Worm (Caenorhabditis elegans) whole organism, L1 larva: ENCODE data around the gene K01B6.4.

ENCODE experiments used
- C16A3.4 ChIP-seq: fragments of 150-350 bp; optimal IDR thresholded peaks from 2 replicates; lab custom pipeline; 2014; ENCODE audit warnings: missing biosample characterization, missing genetic modification characterization
- aha-1 ChIP-seq: fragments of 150-350 bp; optimal IDR thresholded peaks from 2 replicates; lab custom pipeline; 2014; ENCODE audit warnings: missing biosample characterization, missing genetic modification characterization
- ama-1 ChIP-seq: fragments of 150-350 bp; optimal IDR thresholded peaks from 2 replicates; lab custom pipeline; 2014
- ces-1 ChIP-seq: fragments of 150-350 bp; optimal IDR thresholded peaks from 2 replicates; lab custom pipeline; 2014; ENCODE audit warnings: missing biosample characterization, missing genetic modification reagents, missing genetic modification characterization
- dsc-1 ChIP-seq: sonication (generic microtip); optimal IDR thresholded peaks from 2 replicates; lab custom pipeline; 2016; ENCODE audit warnings: mild to moderate bottlenecking, missing genetic modification characterization, missing compliant biosample characterization
- efl-1 ChIP-seq, 4 experiments: fragments of 150-350 bp; optimal IDR thresholded peaks in 3 of 4; peaks in 1 of 4; 1 replicate in 1 of 4; 2 replicates in 3 of 4; lab custom pipeline; 2014; ENCODE audit warnings: missing biosample characterization in 2 of 4, missing genetic modification characterization in 2 of 4, missing genetic modification reagents in 2 of 4
- egl-13 ChIP-seq: sonication (generic microtip); optimal IDR thresholded peaks from 2 replicates; lab custom pipeline; 2016; ENCODE audit warnings: missing genotype, missing genetic modification reagents, missing genetic modification characterization, missing compliant biosample characterization
- egl-27 ChIP-seq, 2 experiments: fragments of 150-350 bp in 1 of 2; sonication (generic microtip); optimal IDR thresholded peaks; 3 replicates each; lab custom pipeline; 2017 to 2018; ENCODE audit warnings: missing biosample characterization in 2 of 2, missing genetic modification characterization in 2 of 2, missing genetic modification reagents in 2 of 2
- elt-2 ChIP-seq: sonication (generic microtip); optimal IDR thresholded peaks from 2 replicates; lab custom pipeline; 2016; ENCODE audit warnings: missing genetic modification characterization, mild to moderate bottlenecking, inconsistent platforms, missing compliant biosample characterization, missing genetic modification reagents
- elt-3 ChIP-seq, 6 experiments: fragments of 150-350 bp in 1 of 6; sonication (generic microtip); optimal IDR thresholded peaks; 2 replicates each; lab custom pipeline; 2017 to 2018; ENCODE audit warnings: missing biosample characterization in 6 of 6, missing genetic modification characterization in 6 of 6, inconsistent platforms in 1 of 6
- fkh-10 ChIP-seq: sonication (generic microtip); optimal IDR thresholded peaks from 2 replicates; lab custom pipeline; 2017; ENCODE audit warnings: missing biosample characterization, missing genetic modification reagents, missing genetic modification characterization
- fkh-4 ChIP-seq: sonication (generic microtip); optimal IDR thresholded peaks from 2 replicates; lab custom pipeline; 2016; ENCODE audit warnings: missing compliant biosample characterization, missing genetic modification characterization, borderline replicate concordance
- grh-1 ChIP-seq: fragments of 200-800 bp; sonication (Bioruptor generic); IDR thresholded peaks from 2 replicates; pipeline ENCODE4 v1.3.6; 2022; ENCODE audit warnings: missing genetic modification reagents, missing genetic modification characterization, missing compliant biosample characterization
- hlh-17 ChIP-seq: fragments of 200-800 bp; sonication (Bioruptor generic); optimal IDR thresholded peaks from 2 replicates; lab custom pipeline; 2018; ENCODE audit warnings: missing genetic modification characterization, mild to moderate bottlenecking, missing compliant biosample characterization, moderate library complexity, borderline replicate concordance
- hlh-4 ChIP-seq: sonication (generic microtip); optimal IDR thresholded peaks from 2 replicates; lab custom pipeline; 2016; ENCODE audit warnings: mild to moderate bottlenecking, missing genetic modification characterization, missing compliant biosample characterization
- isw-1 ChIP-seq: fragments of 200-800 bp; sonication (Bioruptor generic); IDR thresholded peaks from 2 replicates; pipeline ENCODE4 v1.3.6; 2022; ENCODE audit warnings: missing genetic modification characterization, missing compliant biosample characterization
- lin-13 ChIP-seq: fragments of 150-350 bp; optimal IDR thresholded peaks from 2 replicates; lab custom pipeline; 2014; ENCODE audit warnings: missing biosample characterization, missing genetic modification reagents, missing genetic modification characterization
- lin-14 ChIP-seq: fragments of 200-800 bp; sonication (Bioruptor generic); optimal IDR thresholded peaks from 2 replicates; lab custom pipeline; 2018; ENCODE audit warnings: mild to moderate bottlenecking, missing genetic modification characterization, moderate library complexity, missing compliant biosample characterization
- lin-15B ChIP-seq: fragments of 150-350 bp; sonication (generic microtip); optimal IDR thresholded peaks from 3 replicates; lab custom pipeline; 2014; ENCODE audit warnings: missing biosample characterization, missing genetic modification characterization
- lin-35 ChIP-seq, 2 experiments: fragments of 150-350 bp; optimal IDR thresholded peaks; 2 replicates each; lab custom pipeline; 2014; ENCODE audit warnings: missing biosample characterization in 2 of 2, missing genetic modification characterization in 2 of 2, missing genetic modification reagents in 2 of 2
- lir-3 ChIP-seq: sonication (generic microtip); optimal IDR thresholded peaks from 2 replicates; lab custom pipeline; 2016; ENCODE audit warnings: mild to moderate bottlenecking, missing genetic modification characterization, moderate library complexity, missing compliant biosample characterization; ENCODE audit not compliant: poor library complexity
- lsy-2 ChIP-seq, 2 experiments: fragments of 150-350 bp; optimal IDR thresholded peaks; 2 replicates each; lab custom pipeline; 2014; ENCODE audit warnings: missing biosample characterization in 2 of 2, missing genetic modification characterization in 2 of 2
- mab-9 ChIP-seq: fragments of 200-800 bp; sonication (Bioruptor generic); IDR thresholded peaks from 2 replicates; pipeline ENCODE4 v1.3.6; 2022; ENCODE audit warnings: missing genetic modification reagents, missing genetic modification characterization, missing compliant biosample characterization
- mdl-1 ChIP-seq, 2 experiments: fragments of 150-350 bp; optimal IDR thresholded peaks; 2 replicates each; lab custom pipeline; 2014 to 2017; ENCODE audit warnings: missing biosample characterization in 2 of 2, missing genetic modification characterization in 2 of 2, inconsistent platforms in 1 of 2
- nhr-11 ChIP-seq: fragments of 150-350 bp; optimal IDR thresholded peaks from 2 replicates; lab custom pipeline; 2014; ENCODE audit warnings: missing biosample characterization, missing genetic modification characterization
- nhr-19 ChIP-seq: fragments of 200-800 bp; sonication (Bioruptor generic); conservative IDR thresholded peaks from 2 replicates; pipeline ENCODE4 v1.3.6; 2022; ENCODE audit warnings: missing genetic modification characterization, missing compliant biosample characterization
- nhr-20 ChIP-seq: sonication (generic microtip); optimal IDR thresholded peaks from 2 replicates; lab custom pipeline; 2016; ENCODE audit warnings: mild to moderate bottlenecking, missing genetic modification characterization, missing compliant biosample characterization
- nhr-28 ChIP-seq: fragments of 150-350 bp; optimal IDR thresholded peaks from 2 replicates; lab custom pipeline; 2014; ENCODE audit warnings: missing biosample characterization, missing genetic modification characterization
- nhr-47 ChIP-seq: sonication (generic microtip); optimal IDR thresholded peaks from 2 replicates; lab custom pipeline; 2016; ENCODE audit warnings: mild to moderate bottlenecking, missing genetic modification characterization, moderate library complexity, missing compliant biosample characterization
- nhr-71 ChIP-seq: sonication (generic microtip); optimal IDR thresholded peaks from 2 replicates; lab custom pipeline; 2016; ENCODE audit warnings: mild to moderate bottlenecking, missing genetic modification characterization, moderate library complexity, missing compliant biosample characterization
- nhr-77 ChIP-seq: fragments of 150-350 bp; optimal IDR thresholded peaks from 2 replicates; lab custom pipeline; 2014; ENCODE audit warnings: missing biosample characterization, missing genetic modification characterization
- nhr-90 ChIP-seq: sonication (generic microtip); optimal IDR thresholded peaks from 2 replicates; lab custom pipeline; 2016; ENCODE audit warnings: mild to moderate bottlenecking, missing genetic modification characterization, missing compliant biosample characterization; ENCODE audit not compliant: poor library complexity
- pqm-1 ChIP-seq: sonication (generic microtip); optimal IDR thresholded peaks from 3 replicates; lab custom pipeline; 2017; ENCODE audit warnings: missing biosample characterization, missing genetic modification characterization
- skn-1 ChIP-seq: fragments of 150-350 bp; optimal IDR thresholded peaks from 2 replicates; lab custom pipeline; 2014; ENCODE audit warnings: missing biosample characterization, missing genetic modification characterization
- snpc-4 ChIP-seq: fragments of 150-350 bp; optimal IDR thresholded peaks from 2 replicates; lab custom pipeline; 2014; ENCODE audit warnings: missing biosample characterization, missing genetic modification characterization
- snu-23 ChIP-seq: sonication (generic microtip); optimal IDR thresholded peaks from 2 replicates; lab custom pipeline; 2016; ENCODE audit warnings: missing genetic modification characterization, missing compliant biosample characterization
- sup-37 ChIP-seq: fragments of 200-800 bp; sonication (Bioruptor generic); optimal IDR thresholded peaks from 2 replicates; lab custom pipeline; 2018; ENCODE audit warnings: mild to moderate bottlenecking, missing genetic modification characterization, missing compliant biosample characterization
- swsn-7 ChIP-seq: sonication (generic microtip); optimal IDR thresholded peaks from 2 replicates; lab custom pipeline; 2016; ENCODE audit warnings: missing genetic modification characterization, missing compliant biosample characterization
- tbx-2 ChIP-seq: sonication (generic microtip); optimal IDR thresholded peaks from 2 replicates; lab custom pipeline; 2016; ENCODE audit warnings: missing genetic modification characterization, missing compliant biosample characterization
- unc-62 ChIP-seq: fragments of 150-350 bp; optimal IDR thresholded peaks from 2 replicates; lab custom pipeline; 2014; ENCODE audit warnings: missing biosample characterization, missing genetic modification reagents, missing genetic modification characterization
- unc-98 ChIP-seq: fragments of 200-800 bp; sonication (Bioruptor generic); IDR thresholded peaks from 2 replicates; pipeline ENCODE4 v1.3.6; 2022; ENCODE audit warnings: missing genetic modification characterization, missing compliant biosample characterization
- zag-1 ChIP-seq: fragments of 150-350 bp; optimal IDR thresholded peaks from 2 replicates; lab custom pipeline; 2014; ENCODE audit warnings: missing biosample characterization, missing genetic modification characterization
- zip-4 ChIP-seq: fragments of 200-800 bp; sonication (Bioruptor generic); optimal IDR thresholded peaks from 2 replicates; lab custom pipeline; 2018; ENCODE audit warnings: mild to moderate bottlenecking, missing genetic modification characterization, moderate library complexity, missing compliant biosample characterization

The K01B6.4 gene

ce11 chrIII:9326528-9326927, 29.3 kb upstream of the K01B6.4 start:
- peak; percentile 30 for TF ChIP-seq egl-13
- peak in 1 of 2 experiments; percentile 40 for TF ChIP-seq mdl-1 (tag; optimal IDR thresholded peaks at IDR 0.05; lab: Kevin White, UChicago)
- peak; percentile 96 for TF ChIP-seq elt-2 (tag; lab: Kevin White, UChicago)
- peak; percentile 37 for TF ChIP-seq nhr-90 (tag; lab: Kevin White, UChicago)
- TF ChIP-seq pqm-1, result peak; percentile 46
- no peak for TF ChIP-seq lin-15B (tag; lab: Kevin White, UChicago)
- TF ChIP-seq nhr-20 (tag; lab: Kevin White, UChicago), result peak; percentile 15
- TF ChIP-seq lin-35 (GFP tag; optimal IDR thresholded peaks at IDR 0.05; lab: Kevin White, UChicago), result peak in 1 of 2 experiments; percentile 46
- TF ChIP-seq lin-14 (GFP tag; lab: Kevin White, UChicago), result peak; percentile 28
- TF ChIP-seq lir-3 (tag; lab: Kevin White, UChicago), result no peak

- TF ChIP-seq lsy-2 (tag; optimal IDR thresholded peaks at IDR 0.05; lab: Kevin White, UChicago), result no peak
- TF ChIP-seq unc-98 (GFP tag; lab: Robert Waterston, UW), result no peak
- no peak for TF ChIP-seq dsc-1 (tag; lab: Kevin White, UChicago)
- no peak for TF ChIP-seq egl-13
- TF ChIP-seq isw-1 (GFP tag; lab: Robert Waterston, UW), result no peak
- no peak for TF ChIP-seq fkh-10
- no peak for TF ChIP-seq unc-62 (GFP tag; lab: Kevin White, UChicago)
- TF ChIP-seq nhr-47 (tag; lab: Kevin White, UChicago), result no peak
- TF ChIP-seq zag-1, result no peak
- TF ChIP-seq mdl-1 (tag; optimal IDR thresholded peaks at IDR 0.05; lab: Kevin White, UChicago), result no peak
- TF ChIP-seq swsn-7 (tag; lab: Kevin White, UChicago), result no peak
- no peak for TF ChIP-seq hlh-4
- TF ChIP-seq C16A3.4 (tag; lab: Kevin White, UChicago), result no peak
- no peak for TF ChIP-seq nhr-28 (tag; lab: Kevin White, UChicago)
- no peak for TF ChIP-seq tbx-2 (tag; lab: Kevin White, UChicago)
- TF ChIP-seq snu-23 (GFP tag; lab: Kevin White, UChicago), result no peak
- TF ChIP-seq nhr-11 (tag; lab: Kevin White, UChicago), result no peak
- no peak for TF ChIP-seq ces-1
- TF ChIP-seq lin-13 (GFP tag; lab: Kevin White, UChicago), result no peak
These were observed 27.5 kb upstream of the K01B6.4 start, which contains the start of gene C40H1.7 for ce11 chrIII:9324724-9325123. TSS of gene C40H1.7 (plus strand) at chrIII:9325024.

ce11 chrIII:9322010-9322409, 24.8 kb upstream of the K01B6.4 start, which contains the start of gene cpb-1:
TSS of gene cpb-1 (plus strand) at chrIII:9322310.
- no peak for TF ChIP-seq snu-23 (GFP tag; lab: Kevin White, UChicago)
- TF ChIP-seq efl-1 (optimal IDR thresholded peaks at IDR 0.05; lab: Kevin White, UChicago), result peak in 1 of 2 experiments; percentile 19
- TF ChIP-seq efl-1 (GFP tag; optimal IDR thresholded peaks at IDR 0.05 in 1 of 2; lab: Kevin White, UChicago), result no peak
- TF ChIP-seq, all 84 proteins: peak for 1

ce11 chrIII:9319641-9320040, 22.4 kb upstream of the K01B6.4 start, which contains the start of gene C40H1.9:
TSS of gene C40H1.9 (plus strand) at chrIII:9319941.
- TF ChIP-seq nhr-19 (GFP tag; lab: Robert Waterston, UW) (no peak), tbx-2 (tag; lab: Kevin White, UChicago) (no peak), elt-3 (tag; optimal IDR thresholded peaks at IDR 0.05; lab: Kevin White, UChicago) (no peak), aha-1 (tag; lab: Kevin White, UChicago) (no peak), ama-1 (lab: Kevin White, UChicago) (no peak), fkh-4 (tag; lab: Kevin White, UChicago) (no peak), lsy-2 (tag; optimal IDR thresholded peaks at IDR 0.05; lab: Kevin White, UChicago) (no peak), mab-9 (GFP tag; lab: Robert Waterston, UW) (no peak), sup-37 (GFP tag; lab: Kevin White, UChicago) (no peak), snpc-4 (tag; lab: Kevin White, UChicago) (no peak), egl-27 (tag; optimal IDR thresholded peaks at IDR 0.05; lab: Kevin White, UChicago) (no peak), skn-1 (tag; lab: Kevin White, UChicago) (no peak), nhr-71 (no peak), zip-4 (GFP tag; lab: Kevin White, UChicago) (no peak), nhr-77 (tag; lab: Kevin White, UChicago) (no peak), C16A3.4 (tag; lab: Kevin White, UChicago) (no peak), grh-1 (GFP tag; lab: Robert Waterston, UW) (no peak), hlh-17 (GFP tag; lab: Kevin White, UChicago) (no peak)
